Worm (Caenorhabditis elegans): ENCODE results near the gene Y43F8B.7.

DNA sequence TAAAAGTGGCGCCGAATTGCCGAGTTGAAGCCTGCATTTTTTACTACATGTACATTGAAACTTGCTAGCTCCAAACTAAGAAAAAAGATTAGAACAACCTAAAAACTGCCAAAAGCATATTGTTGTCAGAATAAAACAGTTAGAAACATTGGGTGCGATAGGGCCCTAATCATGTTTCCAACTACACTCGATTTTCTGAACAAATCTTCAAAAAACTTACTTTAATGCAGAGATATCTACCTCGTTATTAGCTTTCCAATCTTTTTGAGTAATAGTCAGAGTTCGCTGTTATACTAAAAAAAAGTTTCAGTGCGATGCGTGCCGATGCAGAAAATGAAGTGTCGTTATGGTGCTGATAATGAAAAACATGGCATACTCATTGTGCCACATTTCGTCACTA lies 34.9 kb upstream of the Y43F8B.7 start, which contains the start of the genes Y43F8B.13 and Y43F8B.14:
- no peak for TF ChIP-seq nhr-6 (tag; optimal IDR thresholded peaks at IDR 0.05)
- TF ChIP-seq unc-39 (tag; optimal IDR thresholded peaks at IDR 0.05): no peak
- no peak for TF ChIP-seq ceh-20 (GFP tag; IDR thresholded peaks at IDR 0.05)
- no peak for TF ChIP-seq unc-130 (GFP tag; optimal IDR thresholded peaks at IDR 0.05)
- no peak for TF ChIP-seq ZK546.5 (tag; optimal IDR thresholded peaks at IDR 0.05)
- no peak for TF ChIP-seq unc-62 (GFP tag; optimal IDR thresholded peaks at IDR 0.05 in 1 of 2)
- no peak for TF ChIP-seq unc-62 (tag; optimal IDR thresholded peaks at IDR 0.05)
- no peak for TF ChIP-seq nhr-25 (tag; optimal IDR thresholded peaks at IDR 0.05; ENCODE audit: borderline replicate concordance, insufficient read depth)
- TF ChIP-seq lsy-2 (tag; optimal IDR thresholded peaks at IDR 0.05): no peak
- TF ChIP-seq F49E8.2 (tag; optimal IDR thresholded peaks at IDR 0.05; ENCODE audit: borderline replicate concordance): no peak
- TF ChIP-seq skn-1 (tag; optimal IDR thresholded peaks at IDR 0.05): no peak
- no peak for TF ChIP-seq T26A8.4 (GFP tag; IDR thresholded peaks at IDR 0.05)
- no peak for TF ChIP-seq zfp-3 (GFP tag; conservative IDR thresholded peaks at IDR 0.05)
- TF ChIP-seq aly-2 (tag; optimal IDR thresholded peaks at IDR 0.05): no peak
- no peak for TF ChIP-seq ces-1 (GFP tag; optimal IDR thresholded peaks at IDR 0.05)
